Fruit fly (Drosophila melanogaster) whole organism, embryonic: ENCODE results near the gene Alg9.
A peak's percentile ranks its signal among the peaks of the same experiment; 100 is the strongest.

Experiments
- Bteb2 ChIP-seq: fragments of 200-800 bp; sonication (Bioruptor generic); optimal IDR thresholded peaks from 2 replicates; lab custom pipeline; 2016; ENCODE audit warnings: missing biosample characterization, missing genetic modification characterization
- chn ChIP-seq: fragments of 200-800 bp; sonication (Bioruptor generic); optimal IDR thresholded peaks from 2 replicates; lab custom pipeline; 2016; ENCODE audit warnings: missing biosample characterization, missing genetic modification characterization

DNA sequence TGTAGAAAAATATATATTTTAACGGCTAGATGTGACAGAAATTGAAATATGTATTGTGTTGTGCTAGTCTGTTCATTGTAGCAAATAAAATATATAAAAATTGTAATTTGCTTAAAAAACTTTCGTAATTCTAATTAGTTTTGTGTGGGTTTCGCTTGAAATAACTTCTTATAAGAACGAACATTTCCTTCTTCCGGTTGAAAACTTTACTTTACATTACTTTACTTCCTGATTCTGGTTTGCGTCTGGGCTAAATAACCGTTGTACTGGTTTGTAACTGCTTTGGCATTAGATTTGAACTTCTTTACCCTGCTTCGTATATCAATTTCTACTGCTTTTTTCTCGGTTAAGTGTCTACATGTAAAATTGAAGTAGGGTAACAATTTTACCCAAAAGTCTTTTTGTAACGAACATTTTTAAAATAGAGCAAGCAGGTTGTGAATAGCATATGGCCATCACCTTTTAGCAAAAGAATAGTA, 27.6 kb upstream of the Alg9 start, which contains the start of gene lobo:
- TF ChIP-seq chn (GFP tag; lab: Kevin White, UChicago) (peak; percentile 8), Bteb2 (GFP tag; lab: Kevin White, UChicago) (peak; percentile 35)
